Worm (Caenorhabditis elegans): ENCODE measurements around the gene srv-6.

Gene srv-6

ce11 chrX:4307559-4308005 lies 50.7 kb downstream of the srv-6 start:
- no peak for TF ChIP-seq pha-4 (tag; optimal IDR thresholded peaks at IDR 0.05)
- TF ChIP-seq unc-42 (tag; optimal IDR thresholded peaks at IDR 0.05) = peak; percentile 18
- no peak for TF ChIP-seq C38D4.7 (GFP tag; optimal IDR thresholded peaks at IDR 0.05)
- TF ChIP-seq dve-1 (tag; optimal IDR thresholded peaks at IDR 0.05) = no peak
- TF ChIP-seq sox-4 (tag; optimal IDR thresholded peaks at IDR 0.05) = no peak
- TF ChIP-seq hlh-30 (tag; optimal IDR thresholded peaks at IDR 0.05; ENCODE audit: insufficient read depth) = no peak
- no peak for TF ChIP-seq tbx-2 (tag; optimal IDR thresholded peaks at IDR 0.05)
- TF ChIP-seq fax-1 (tag; optimal IDR thresholded peaks at IDR 0.05) = no peak
- TF ChIP-seq T23F11.4 (GFP tag; optimal IDR thresholded peaks at IDR 0.05) = no peak
- TF ChIP-seq unc-55 (GFP tag; optimal IDR thresholded peaks at IDR 0.05) = peak; percentile 84
- TF ChIP-seq madf-2 (tag; optimal IDR thresholded peaks at IDR 0.05) = no peak
- TF ChIP-seq mec-3 (tag; optimal IDR thresholded peaks at IDR 0.05; ENCODE audit: borderline replicate concordance) = no peak
- TF ChIP-seq pax-1 (tag; optimal IDR thresholded peaks at IDR 0.05) = no peak
- TF ChIP-seq Y22D7AL.16 (tag; optimal IDR thresholded peaks at IDR 0.05) = no peak
- peak; percentile 47 for TF ChIP-seq sdc-2 (tag; optimal IDR thresholded peaks at IDR 0.05)
- no peak for TF ChIP-seq K09A11.1 (tag; optimal IDR thresholded peaks at IDR 0.05; ENCODE audit: insufficient read depth)
- TF ChIP-seq gmeb-2 (tag; optimal IDR thresholded peaks at IDR 0.05) = no peak
- TF ChIP-seq pha-2 (tag; optimal IDR thresholded peaks at IDR 0.05) = no peak
- no peak for TF ChIP-seq lin-11 (tag; optimal IDR thresholded peaks at IDR 0.05)
- no peak for TF ChIP-seq ceh-22 (tag; optimal IDR thresholded peaks at IDR 0.05)
- no peak for TF ChIP-seq ceh-30 (tag; optimal IDR thresholded peaks at IDR 0.05)
- TF ChIP-seq fkh-6 (tag; optimal IDR thresholded peaks at IDR 0.05) = no peak
- TF ChIP-seq ahr-1 (tag; optimal IDR thresholded peaks at IDR 0.05) = no peak
- TF ChIP-seq pag-3 (tag; optimal IDR thresholded peaks at IDR 0.05; ENCODE audit: borderline replicate concordance) = no peak
- no peak for TF ChIP-seq ama-1 (optimal IDR thresholded peaks at IDR 0.05)
- TF ChIP-seq elt-4 (tag; optimal IDR thresholded peaks at IDR 0.05) = no peak
- TF ChIP-seq odd-2 (tag; optimal IDR thresholded peaks at IDR 0.05) = no peak
- no peak for TF ChIP-seq zip-5 (tag; optimal IDR thresholded peaks at IDR 0.05)
- TF ChIP-seq unc-86 (tag; optimal IDR thresholded peaks at IDR 0.05) = peak; percentile 5
- no peak for TF ChIP-seq ceh-19 (GFP tag; optimal IDR thresholded peaks at IDR 0.05)
- no peak for TF ChIP-seq fkh-10 (GFP tag; optimal IDR thresholded peaks at IDR 0.05)
- TF ChIP-seq lim-6 (tag; optimal IDR thresholded peaks at IDR 0.05) = no peak
- no peak for TF ChIP-seq npax-4 (tag; optimal IDR thresholded peaks at IDR 0.05)
- TF ChIP-seq ztf-16 (tag; optimal IDR thresholded peaks at IDR 0.05) = no peak
- TF ChIP-seq eyg-1 (tag; optimal IDR thresholded peaks at IDR 0.05) = no peak
- TF ChIP-seq ceh-9 (tag; optimal IDR thresholded peaks at IDR 0.05) = no peak
- TF ChIP-seq elt-2 (tag; optimal IDR thresholded peaks at IDR 0.05) = no peak
- no peak for TF ChIP-seq ceh-6 (GFP tag; optimal IDR thresholded peaks at IDR 0.05)
- TF ChIP-seq hlh-13 (GFP tag; optimal IDR thresholded peaks at IDR 0.05) = no peak
- no peak for TF ChIP-seq nhr-11 (tag; optimal IDR thresholded peaks at IDR 0.05)
- TF ChIP-seq ets-4 (tag; optimal IDR thresholded peaks at IDR 0.05) = no peak
- peak; percentile 32 for TF ChIP-seq ref-2 (tag; optimal IDR thresholded peaks at IDR 0.05)
- no peak for TF ChIP-seq K02D7.2 (tag; optimal IDR thresholded peaks at IDR 0.05)
- no peak for TF ChIP-seq ceh-2 (tag; optimal IDR thresholded peaks at IDR 0.05)
- 0 out of 2 replicates have a peak, but pooled peaks have one; percentile 27 for TF ChIP-seq unc-3 (GFP tag; conservative IDR thresholded peaks at IDR 0.05)
- no peak for TF ChIP-seq unc-3 (tag; optimal IDR thresholded peaks at IDR 0.05)
- no peak for TF ChIP-seq C08G9.2 (tag; optimal IDR thresholded peaks at IDR 0.05)
- TF ChIP-seq ceh-34 (tag; optimal IDR thresholded peaks at IDR 0.05) = peak; percentile 26
- no peak for TF ChIP-seq F13H6.1 (tag; optimal IDR thresholded peaks at IDR 0.05)
- no peak for TF ChIP-seq tbx-7 (tag; optimal IDR thresholded peaks at IDR 0.05)
- TF ChIP-seq ceh-14 (tag; optimal IDR thresholded peaks at IDR 0.05) = peak; percentile 55
- no peak for TF ChIP-seq nhr-232 (tag; optimal IDR thresholded peaks at IDR 0.05)
- TF ChIP-seq hlh-6 (tag; optimal IDR thresholded peaks at IDR 0.05) = no peak
- TF ChIP-seq ceh-18 (tag; optimal IDR thresholded peaks at IDR 0.05) = no peak
- no peak for TF ChIP-seq syd-9 (tag; optimal IDR thresholded peaks at IDR 0.05)

Measured in whole organism, late embryonic.